Worm (Caenorhabditis elegans) whole organism, L3 larva: ENCODE results near the gene oac-5.

Experiments used
- aly-2 ChIP-seq: fragments of 150-350 bp; optimal IDR thresholded peaks from 2 replicates; lab custom pipeline; 2014; ENCODE audit warnings: missing biosample characterization, missing genetic modification characterization
- ama-1 ChIP-seq: fragments of 150-350 bp; optimal IDR thresholded peaks from 2 replicates; lab custom pipeline; 2018
- ceh-82 ChIP-seq: fragments of 150-350 bp; optimal IDR thresholded peaks from 2 replicates; lab custom pipeline; 2014; ENCODE audit warnings: missing biosample characterization, missing genetic modification characterization
- ceh-9 ChIP-seq: sonication (generic microtip); optimal IDR thresholded peaks from 2 replicates; lab custom pipeline; 2018; ENCODE audit warnings: missing biosample characterization, missing genetic modification characterization
- daf-12 ChIP-seq: fragments of 150-350 bp; optimal IDR thresholded peaks from 2 replicates; lab custom pipeline; 2014; ENCODE audit warnings: missing biosample characterization, missing genetic modification reagents, missing genetic modification characterization
- elt-1 ChIP-seq: fragments of 150-350 bp; optimal IDR thresholded peaks from 2 replicates; lab custom pipeline; 2014; ENCODE audit warnings: missing biosample characterization, missing genetic modification characterization
- elt-3 ChIP-seq, 3 experiments: fragments of 150-350 bp in 1 of 3; sonication (generic microtip) in 2 of 3; optimal IDR thresholded peaks; 2 replicates in 2 of 3; 4 replicates in 1 of 3; lab custom pipeline; 2014 to 2017; ENCODE audit warnings: missing biosample characterization in 3 of 3, missing genetic modification characterization in 3 of 3
- fkh-2 ChIP-seq: fragments of 150-350 bp; optimal IDR thresholded peaks from 2 replicates; lab custom pipeline; 2014; ENCODE audit warnings: missing biosample characterization, missing genetic modification reagents, missing genetic modification characterization
- jun-1 ChIP-seq: fragments of 150-350 bp; optimal IDR thresholded peaks from 2 replicates; lab custom pipeline; 2014; ENCODE audit warnings: missing biosample characterization, missing genetic modification reagents, missing genetic modification characterization
- lin-15B ChIP-seq: fragments of 150-350 bp; optimal IDR thresholded peaks from 2 replicates; lab custom pipeline; 2014; ENCODE audit warnings: missing biosample characterization, missing genetic modification characterization
- lin-39 ChIP-seq: fragments of 150-350 bp; optimal IDR thresholded peaks from 2 replicates; lab custom pipeline; 2018; ENCODE audit warnings: missing biosample characterization, missing genetic modification reagents, missing genetic modification characterization
- lsy-12 ChIP-seq: sonication (generic microtip); optimal IDR thresholded peaks from 2 replicates; lab custom pipeline; 2016; ENCODE audit warnings: mild to moderate bottlenecking, missing genetic modification characterization, missing compliant biosample characterization
- mdl-1 ChIP-seq: fragments of 150-350 bp; optimal IDR thresholded peaks from 2 replicates; lab custom pipeline; 2014; ENCODE audit warnings: missing biosample characterization, missing genetic modification characterization
- mml-1 ChIP-seq: fragments of 150-350 bp; sonication (generic microtip); optimal IDR thresholded peaks from 3 replicates; lab custom pipeline; 2014; ENCODE audit warnings: missing biosample characterization, missing genetic modification characterization
- nfya-1 ChIP-seq: sonication (generic microtip); optimal IDR thresholded peaks from 2 replicates; lab custom pipeline; 2017; ENCODE audit warnings: missing genetic modification characterization, mild to moderate bottlenecking, missing compliant biosample characterization, antibody characterized with exemption, moderate library complexity; ENCODE audit not compliant: insufficient read depth
- nhr-11 ChIP-seq: fragments of 150-350 bp; optimal IDR thresholded peaks from 2 replicates; lab custom pipeline; 2014; ENCODE audit warnings: missing biosample characterization, missing genetic modification characterization
- nhr-23 ChIP-seq: fragments of 150-350 bp; optimal IDR thresholded peaks from 2 replicates; lab custom pipeline; 2014; ENCODE audit warnings: missing biosample characterization, missing genetic modification reagents, missing genetic modification characterization
- nhr-237 ChIP-seq: fragments of 150-350 bp; optimal IDR thresholded peaks from 2 replicates; lab custom pipeline; 2014; ENCODE audit warnings: missing biosample characterization, missing genetic modification characterization
- nhr-25 ChIP-seq: sonication (generic microtip); optimal IDR thresholded peaks from 2 replicates; lab custom pipeline; 2017; ENCODE audit warnings: missing biosample characterization, missing genetic modification characterization
- nhr-28 ChIP-seq: fragments of 150-350 bp; optimal IDR thresholded peaks from 2 replicates; lab custom pipeline; 2014; ENCODE audit warnings: missing biosample characterization, missing genetic modification characterization
- nhr-43 ChIP-seq: sonication (generic microtip); optimal IDR thresholded peaks from 2 replicates; lab custom pipeline; 2016; ENCODE audit warnings: mild to moderate bottlenecking, missing genetic modification characterization, missing compliant biosample characterization; ENCODE audit not compliant: poor library complexity, severe bottlenecking
- nhr-67 ChIP-seq: fragments of 150-350 bp; optimal IDR thresholded peaks from 2 replicates; lab custom pipeline; 2014; ENCODE audit warnings: missing biosample characterization, missing genetic modification characterization
- nhr-77 ChIP-seq: fragments of 150-350 bp; optimal IDR thresholded peaks from 2 replicates; lab custom pipeline; 2014; ENCODE audit warnings: missing biosample characterization, missing genetic modification characterization
- pha-4 ChIP-seq: fragments of 150-350 bp; optimal IDR thresholded peaks from 2 replicates; lab custom pipeline; 2014; ENCODE audit warnings: missing biosample characterization, missing genetic modification reagents, missing genetic modification characterization
- sea-2 ChIP-seq: fragments of 150-350 bp; sonication (generic microtip); optimal IDR thresholded peaks from 4 replicates; lab custom pipeline; 2014; ENCODE audit warnings: missing biosample characterization, missing genetic modification reagents, missing genetic modification characterization
- skn-1 ChIP-seq: fragments of 150-350 bp; optimal IDR thresholded peaks from 2 replicates; lab custom pipeline; 2014; ENCODE audit warnings: missing biosample characterization, missing genetic modification characterization
- snpc-4 ChIP-seq: fragments of 150-350 bp; optimal IDR thresholded peaks from 2 replicates; lab custom pipeline; 2014; ENCODE audit warnings: missing biosample characterization, missing genetic modification characterization
- tbx-2 ChIP-seq: sonication (generic microtip); optimal IDR thresholded peaks from 2 replicates; lab custom pipeline; 2016; ENCODE audit warnings: mild to moderate bottlenecking, missing genetic modification characterization, missing compliant biosample characterization
- unc-39 ChIP-seq: sonication (generic microtip); optimal IDR thresholded peaks from 4 replicates; lab custom pipeline; 2017; ENCODE audit warnings: missing biosample characterization, missing genetic modification characterization
- unc-62 ChIP-seq: fragments of 150-350 bp; sonication (generic microtip); optimal IDR thresholded peaks from 4 replicates; lab custom pipeline; 2014; ENCODE audit warnings: missing biosample characterization, missing genetic modification reagents, missing genetic modification characterization
- zag-1 ChIP-seq: fragments of 150-350 bp; optimal IDR thresholded peaks from 2 replicates; lab custom pipeline; 2014; ENCODE audit warnings: missing biosample characterization, missing genetic modification characterization

Gene oac-5

ce11 chrV:16282147-16282546 lies 10.4 kb upstream of the oac-5 start, which contains the start of gene F28G4.2:
Gene F28G4.2 (minus strand): TSS chrV:16282321.
- TF ChIP-seq ceh-82 (tag; lab: Kevin White, UChicago) = no peak
- TF ChIP-seq jun-1 = no peak
- TF ChIP-seq unc-62 (GFP tag; lab: Kevin White, UChicago) = no peak
- TF ChIP-seq, all 47 proteins: peak for 0

- no peak for TF ChIP-seq elt-1 (tag; lab: Kevin White, UChicago)
- TF ChIP-seq jun-1 = no peak
- no peak for TF ChIP-seq nhr-28 (tag; lab: Kevin White, UChicago)
- no peak for TF ChIP-seq nhr-43 (tag; lab: Kevin White, UChicago)
- TF ChIP-seq elt-3 (tag; optimal IDR thresholded peaks at IDR 0.05; lab: Kevin White, UChicago) = no peak
- TF ChIP-seq mdl-1 (tag; lab: Kevin White, UChicago) = no peak
- no peak for TF ChIP-seq ama-1
- TF ChIP-seq unc-62 (GFP tag; lab: Kevin White, UChicago) = no peak
Observed at ce11 chrV:16285794-16286193, 6.7 kb upstream of the oac-5 start, which contains the start of gene F28G4.4. Gene F28G4.4 (minus strand): TSS chrV:16285894.

ce11 chrV:16287619-16288018 lies 4.9 kb upstream of the oac-5 start, which contains the start of gene F28G4.3:
Gene F28G4.3 (minus strand): TSS chrV:16287719.
- TF ChIP-seq snpc-4 (tag; lab: Kevin White, UChicago) (no peak), skn-1 (tag; lab: Kevin White, UChicago) (no peak), nhr-23 (tag; lab: Kevin White, UChicago) (no peak), nhr-237 (no peak), fkh-2 (tag; lab: Kevin White, UChicago) (no peak), ama-1 (no peak), sea-2 (no peak)

- no peak for TF ChIP-seq ceh-9 (tag; lab: Kevin White, UChicago)
- no peak for TF ChIP-seq nhr-43 (tag; lab: Kevin White, UChicago)
- no peak for TF ChIP-seq jun-1
- TF ChIP-seq nfya-1 (tag; lab: Kevin White, UChicago) = no peak
- no peak for TF ChIP-seq lin-15B
Observed at ce11 chrV:16297070-16297469, 4.6 kb downstream of the oac-5 start, which contains the start of gene srbc-83. Gene srbc-83 (plus strand): TSS chrV:16297370.

ce11 chrV:16298669-16299068 lies 6.2 kb downstream of the oac-5 start, which contains the start of gene srbc-84:
Gene srbc-84 (plus strand): TSS chrV:16298969.
- TF ChIP-seq snpc-4 (tag; lab: Kevin White, UChicago) (no peak), elt-1 (tag; lab: Kevin White, UChicago) (no peak), nhr-25 (tag; lab: Kevin White, UChicago) (no peak), pha-4 (tag; lab: Kevin White, UChicago) (no peak), mml-1 (tag; lab: Kevin White, UChicago) (no peak)
- TF ChIP-seq, all 47 proteins: peak for 0

- TF ChIP-seq elt-3 (tag; optimal IDR thresholded peaks at IDR 0.05; lab: Kevin White, UChicago) = no peak
- TF ChIP-seq tbx-2 (tag; lab: Kevin White, UChicago) = no peak
- TF ChIP-seq ama-1 = no peak
- TF ChIP-seq lin-15B = no peak
- no peak for TF ChIP-seq lsy-12 (tag; lab: Kevin White, UChicago)
- no peak for TF ChIP-seq daf-12
Observed at ce11 chrV:16299834-16300233, 7.3 kb downstream of the oac-5 start.

ce11 chrV:16300276-16300675 lies 7.8 kb downstream of the oac-5 start, which contains the start of gene srbc-82:
Gene srbc-82 (plus strand): TSS chrV:16300576.
- TF ChIP-seq nhr-11 (tag; lab: Kevin White, UChicago) (no peak), unc-39 (tag; lab: Kevin White, UChicago) (no peak), nhr-67 (tag; lab: Kevin White, UChicago) (no peak), zag-1 (tag; lab: Kevin White, UChicago) (no peak), lin-39 (tag; lab: Kevin White, UChicago) (no peak), nhr-77 (tag; lab: Kevin White, UChicago) (no peak), aly-2 (no peak), elt-1 (tag; lab: Kevin White, UChicago) (no peak), jun-1 (no peak), nhr-28 (tag; lab: Kevin White, UChicago) (no peak)
- TF ChIP-seq, all 47 proteins: peak for 0
